Fruit fly (Drosophila melanogaster): Measurements from ENCODE around the gene Cpr67Fa2.

dm6 chr3L:10909612-10910011, 18.1 kb downstream of the Cpr67Fa2 start:
- TF ChIP-seq psq (optimal IDR thresholded peaks at IDR 0.05), result no peak
- no peak for TF ChIP-seq pan (optimal IDR thresholded peaks at IDR 0.05)
- TF ChIP-seq Dll (optimal IDR thresholded peaks at IDR 0.05), result no peak
- TF ChIP-seq EcR (GFP tag; optimal IDR thresholded peaks at IDR 0.05), result no peak
- no peak for TF ChIP-seq usp (GFP tag; optimal IDR thresholded peaks at IDR 0.05)
- TF ChIP-seq CG8478 (optimal IDR thresholded peaks at IDR 0.05), result no peak
